Fruit fly (Drosophila melanogaster): ENCODE results near the gene CG10026.
A peak's percentile ranks its signal among the peaks of the same experiment; 100 is the strongest.

Gene CG10026

dm6 chr2L:19425765-19426329 is 28.2 kb upstream of the CG10026 start (continued):
- TF ChIP-seq D19A (tag; optimal IDR thresholded peaks at IDR 0.05), result peak; percentile 66
- peak; percentile 78 for TF ChIP-seq unpg (GFP tag; optimal IDR thresholded peaks at IDR 0.05)
- TF ChIP-seq CG2116 (GFP tag; optimal IDR thresholded peaks at IDR 0.05), result peak; percentile 4
- TF ChIP-seq Kr (GFP tag; optimal IDR thresholded peaks at IDR 0.05), result no peak
- peak; percentile 57 to 61 for TF ChIP-seq Pdp1 (GFP tag; optimal IDR thresholded peaks at IDR 0.05)
- no peak for TF ChIP-seq Hey (tag; optimal IDR thresholded peaks at IDR 0.05)
- TF ChIP-seq Jarid2 (GFP tag; optimal IDR thresholded peaks at IDR 0.05), result peak; percentile 22
- no peak for TF ChIP-seq CG9797 (GFP tag; optimal IDR thresholded peaks at IDR 0.05)
- no peak for TF ChIP-seq Doc2 (GFP tag; IDR thresholded peaks at IDR 0.05)
- peak; percentile 12 for TF ChIP-seq lbe (GFP tag; optimal IDR thresholded peaks at IDR 0.05)
- TF ChIP-seq trh (GFP tag; optimal IDR thresholded peaks at IDR 0.05), result peak; percentile 13
- TF ChIP-seq cwo (GFP tag; optimal IDR thresholded peaks at IDR 0.05), result peak; percentile 72
- TF ChIP-seq CG17328 (GFP tag; IDR thresholded peaks at IDR 0.05), result peak; percentile 79
- TF ChIP-seq NK7.1 (GFP tag; optimal IDR thresholded peaks at IDR 0.05), result no peak
- TF ChIP-seq Meics (GFP tag; optimal IDR thresholded peaks at IDR 0.05), result peak; percentile 79
- TF ChIP-seq CG5180 (GFP tag; optimal IDR thresholded peaks at IDR 0.05), result peak; percentile 44
- TF ChIP-seq HLH4C (GFP tag; IDR thresholded peaks at IDR 0.05; ENCODE audit: partially characterized antibody), result no peak
- peak; percentile 38 for TF ChIP-seq CG13894 (tag; optimal IDR thresholded peaks at IDR 0.05)
- TF ChIP-seq Gsc (GFP tag; IDR thresholded peaks at IDR 0.05), result no peak
- peak; percentile 77 for TF ChIP-seq Atf6 (GFP tag; IDR thresholded peaks at IDR 0.05)
- TF ChIP-seq CG43689 (GFP tag; IDR thresholded peaks at IDR 0.05), result peak; percentile 53
- no peak for TF ChIP-seq Sry-δ (GFP tag; optimal IDR thresholded peaks at IDR 0.05)
- TF ChIP-seq zen2 (GFP tag; IDR thresholded peaks at IDR 0.05; ENCODE audit: partially characterized antibody), result no peak
- peak; percentile 82 for TF ChIP-seq CG15269 (tag; optimal IDR thresholded peaks at IDR 0.05)
- TF ChIP-seq rib (GFP tag; IDR thresholded peaks at IDR 0.05), result no peak; the same call in 1 of the 2 replicates
- peak; percentile 68 for TF ChIP-seq grn (GFP tag; optimal IDR thresholded peaks at IDR 0.05)
- TF ChIP-seq Nf-YB (GFP tag; optimal IDR thresholded peaks at IDR 0.05), result no peak
- no peak for TF ChIP-seq CG1792 (GFP tag; optimal IDR thresholded peaks at IDR 0.05)
- TF ChIP-seq CG7372 (GFP tag; IDR thresholded peaks at IDR 0.05), result peak; percentile 30; the same call in 1 of the 2 replicates
- peak; percentile 76 for TF ChIP-seq CoRest (tag; optimal IDR thresholded peaks at IDR 0.05)
- TF ChIP-seq CG6765 (GFP tag; optimal IDR thresholded peaks at IDR 0.05), result peak; percentile 44
- peak; percentile 74 for TF ChIP-seq nmo (GFP tag; optimal IDR thresholded peaks at IDR 0.05)
- peak; percentile 55 for TF ChIP-seq Fer1 (GFP tag; optimal IDR thresholded peaks at IDR 0.05)
- TF ChIP-seq CG10209 (GFP tag; optimal IDR thresholded peaks at IDR 0.05), result peak; percentile 57
- TF ChIP-seq jigr1 (GFP tag; IDR thresholded peaks at IDR 0.05), result no peak
- no peak for TF ChIP-seq wek (GFP tag; optimal IDR thresholded peaks at IDR 0.05)
- TF ChIP-seq CG6272 (GFP tag; IDR thresholded peaks at IDR 0.05), result peak; percentile 24; the same call in 1 of the 2 replicates
- peak; percentile 6; the same call in 1 of the 2 replicates for TF ChIP-seq Bgb (GFP tag; IDR thresholded peaks at IDR 0.05; ENCODE audit: partially characterized antibody)
- peak; percentile 65 for TF ChIP-seq BtbVII (GFP tag; optimal IDR thresholded peaks at IDR 0.05)
- TF ChIP-seq CG10274 (GFP tag; optimal IDR thresholded peaks at IDR 0.05), result peak; percentile 18
- TF ChIP-seq jing (GFP tag; optimal IDR thresholded peaks at IDR 0.05), result peak; percentile 9
- peak; percentile 80 for TF ChIP-seq CG3281 (GFP tag; optimal IDR thresholded peaks at IDR 0.05)
- TF ChIP-seq CG15073 (GFP tag; optimal IDR thresholded peaks at IDR 0.05), result peak; percentile 12
- TF ChIP-seq CG11398 (GFP tag; optimal IDR thresholded peaks at IDR 0.05), result no peak
- TF ChIP-seq luna (GFP tag; optimal IDR thresholded peaks at IDR 0.05), result no peak
- peak; percentile 32 for TF ChIP-seq Fer2 (tag; optimal IDR thresholded peaks at IDR 0.05)
- no peak for TF ChIP-seq CG12236 (GFP tag; optimal IDR thresholded peaks at IDR 0.05)
- TF ChIP-seq bcd (GFP tag; optimal IDR thresholded peaks at IDR 0.05), result peak; percentile 70
- TF ChIP-seq CG4282 (GFP tag; optimal IDR thresholded peaks at IDR 0.05), result peak; percentile 34
